Worm (Caenorhabditis elegans) whole organism, L4/young adult: ENCODE results near the gene C40A11.6.

Source experiments
- W03F9.2 ChIP-seq: fragments of 150-350 bp; optimal IDR thresholded peaks from 2 replicates; lab custom pipeline; 2014; ENCODE audit warnings: missing biosample characterization, missing genetic modification characterization
- him-1 ChIP-seq: sonication (generic microtip); optimal IDR thresholded peaks from 2 replicates; lab custom pipeline; 2016; ENCODE audit warnings: missing genotype, missing genetic modification reagents, missing genetic modification characterization, missing compliant biosample characterization

DNA sequence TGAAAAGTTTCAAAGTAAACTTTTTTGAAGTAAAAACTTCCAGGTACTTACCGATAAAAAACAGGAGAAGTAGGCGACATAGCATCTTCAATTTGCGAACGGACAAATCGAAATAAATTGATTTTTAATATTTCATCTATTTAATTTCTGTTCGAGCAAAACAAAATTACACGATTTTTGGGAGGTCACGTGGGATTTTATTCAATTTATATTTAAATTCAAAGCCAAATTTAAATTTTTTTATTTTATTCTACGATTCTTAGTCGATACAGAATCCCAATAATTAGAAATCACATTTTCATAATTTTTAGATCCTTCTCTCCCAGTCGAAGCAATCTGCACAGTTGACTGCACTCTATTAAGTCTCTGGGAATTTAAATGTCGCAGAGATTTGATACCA lies 24.6 kb upstream of the C40A11.6 start, which contains the start of gene C33C12.12:
- no peak for TF ChIP-seq him-1 (tag; lab: Kevin White, UChicago)
- TF ChIP-seq W03F9.2, result no peak
